Fruit fly (Drosophila melanogaster) whole organism, pupa: ENCODE data around the gene Pect.

Experiments
- CG10348 ChIP-seq: fragments of 200-800 bp; sonication (Bioruptor generic); IDR thresholded peaks from 2 replicates; pipeline ENCODE4 v1.3.6; 2022; ENCODE audit warnings: missing biosample characterization, missing genetic modification characterization
- CG14655 ChIP-seq: fragments of 200-800 bp; sonication (Bioruptor generic); optimal IDR thresholded peaks from 3 replicates; lab custom pipeline; 2017; ENCODE audit warnings: mild to moderate bottlenecking, missing biosample characterization, missing genetic modification reagents, missing genetic modification characterization
- CG17806 ChIP-seq: fragments of 200-800 bp; sonication (Bioruptor generic); optimal IDR thresholded peaks from 2 replicates; lab custom pipeline; 2018; ENCODE audit warnings: missing biosample characterization, mild to moderate bottlenecking, missing genetic modification characterization, moderate library complexity
- CG8301 ChIP-seq: fragments of 200-800 bp; sonication (Bioruptor generic); optimal IDR thresholded peaks from 2 replicates; lab custom pipeline; 2018; ENCODE audit warnings: missing biosample characterization, mild to moderate bottlenecking, missing genetic modification characterization
- D1 ChIP-seq: fragments of 200-800 bp; sonication (Bioruptor generic); optimal IDR thresholded peaks from 2 replicates; lab custom pipeline; 2018; ENCODE audit warnings: missing biosample characterization, mild to moderate bottlenecking, missing genetic modification characterization, moderate library complexity
- EcR ChIP-seq: fragments of 200-800 bp; sonication (Bioruptor generic); optimal IDR thresholded peaks from 3 replicates; lab custom pipeline; 2019; ENCODE audit warnings: missing biosample characterization, missing genetic modification characterization, mild to moderate bottlenecking, moderate library complexity, missing genetic modification reagents
- Ets98B ChIP-seq: fragments of 200-800 bp; sonication (Bioruptor generic); IDR thresholded peaks from 2 replicates; pipeline ENCODE4 v1.3.6; 2022; ENCODE audit warnings: missing biosample characterization, missing genetic modification characterization
- Pif1B ChIP-seq: fragments of 200-800 bp; sonication (Bioruptor generic); optimal IDR thresholded peaks from 3 replicates; lab custom pipeline; 2016; ENCODE audit warnings: missing biosample characterization, missing genetic modification characterization
- Snoo ChIP-seq: fragments of 200-800 bp; sonication (Bioruptor generic); optimal IDR thresholded peaks from 3 replicates; lab custom pipeline; 2017; ENCODE audit warnings: missing biosample characterization, mild to moderate bottlenecking, missing genetic modification characterization, inconsistent platforms
- rn ChIP-seq: fragments of 200-800 bp; sonication (Bioruptor generic); IDR thresholded peaks from 2 replicates; pipeline ENCODE4 v1.3.6; 2022; ENCODE audit warnings: missing biosample characterization, missing genetic modification characterization

dm6 chr2L:13206077-13206668 lies 2.6 kb downstream of the Pect start:
- no peak for TF ChIP-seq Snoo (tag; lab: Kevin White, UChicago)
- no peak for TF ChIP-seq CG17806
- no peak for TF ChIP-seq CG14655
- no peak for TF ChIP-seq CG8301
- TF ChIP-seq CG10348, result no peak
- no peak for TF ChIP-seq Pif1B (GFP tag; lab: Kevin White, UChicago)
- peak; percentile 92 for TF ChIP-seq EcR (GFP tag; lab: Kevin White, UChicago)
- no peak for TF ChIP-seq rn (GFP tag; lab: Robert Waterston, UW)
- TF ChIP-seq Ets98B (GFP tag; lab: Robert Waterston, UW), result peak; percentile 48
- no peak for TF ChIP-seq D1
